Fruit fly (Drosophila melanogaster) Kc167 (cell line): ENCODE measurements around the gene Gba1b.

Source experiments
- Myc ChIP-seq: fragments of >200 bp; optimal IDR thresholded peaks from 2 replicates; lab custom pipeline; 2017; ENCODE audit warnings: missing external identifiers
- Sin3A ChIP-seq: fragments of >200 bp; optimal IDR thresholded peaks from 2 replicates; lab custom pipeline; 2018; ENCODE audit warnings: missing external identifiers
- h ChIP-seq: fragments of >200 bp; optimal IDR thresholded peaks from 3 replicates; lab custom pipeline; 2018; ENCODE audit warnings: missing external identifiers
- insv ChIP-seq: fragments of >200 bp; optimal IDR thresholded peaks from 3 replicates; lab custom pipeline; 2018; ENCODE audit warnings: missing external identifiers
- psq ChIP-seq: fragments of >200 bp; optimal IDR thresholded peaks from 2 replicates; lab custom pipeline; 2017; ENCODE audit warnings: missing external identifiers
- ttk ChIP-seq: sonication (Bioruptor generic); optimal IDR thresholded peaks from 2 replicates; lab custom pipeline; 2017; ENCODE audit warnings: missing external identifiers

DNA sequence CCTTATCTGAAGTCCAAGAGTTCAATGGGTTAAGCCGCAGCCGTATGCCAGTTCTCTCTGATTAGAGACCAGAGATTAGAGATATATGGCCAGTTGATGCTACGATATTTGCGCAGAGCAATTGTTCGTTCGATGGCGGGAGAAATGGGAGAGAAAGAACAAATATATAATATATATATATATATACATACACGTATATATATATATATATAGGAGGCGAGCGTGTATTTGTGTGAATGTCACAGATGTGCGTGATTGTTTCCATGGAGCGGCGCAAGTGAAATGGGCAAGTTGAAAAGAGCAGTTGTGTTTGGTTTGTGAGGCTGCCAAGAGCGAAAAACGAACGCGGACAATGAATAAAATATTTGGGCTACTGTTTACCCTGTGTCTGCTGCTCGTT is 27.5 kb upstream of the Gba1b start, which contains the start of gene GILT3:
- no peak for TF ChIP-seq Myc (lab: Kevin White, UChicago)
- no peak for TF ChIP-seq insv (lab: Kevin White, UChicago)
- TF ChIP-seq psq (lab: Kevin White, UChicago): no peak
- no peak for TF ChIP-seq Sin3A (lab: Kevin White, UChicago)
- TF ChIP-seq ttk: no peak
- no peak for TF ChIP-seq h
